Fruit fly (Drosophila melanogaster): ENCODE data around the gene CG14324.

The CG14324 gene

dm6 chr3R:17631176-17631865 lies 12.7 kb upstream of the CG14324 start (continued):
- TF ChIP-seq Dll (GFP tag; IDR thresholded peaks at IDR 0.05; ENCODE audit: partially characterized antibody) (no peak), CG17568 (GFP tag; optimal IDR thresholded peaks at IDR 0.05) (no peak), mam (GFP tag; optimal IDR thresholded peaks at IDR 0.05) (no peak), Poxn (GFP tag; IDR thresholded peaks at IDR 0.05) (no peak), unc-4 (GFP tag; IDR thresholded peaks at IDR 0.05; ENCODE audit: partially characterized antibody) (no peak), CG9932 (GFP tag; IDR thresholded peaks at IDR 0.05) (no peak), her (GFP tag; optimal IDR thresholded peaks at IDR 0.05) (no peak), bsh (GFP tag; optimal IDR thresholded peaks at IDR 0.05) (no peak), Fer1 (GFP tag; optimal IDR thresholded peaks at IDR 0.05) (no peak), chinmo (GFP tag; IDR thresholded peaks at IDR 0.05; ENCODE audit: partially characterized antibody) (peak; percentile 50; the same call in 1 of the 4 replicates), CG18764 (GFP tag; optimal IDR thresholded peaks at IDR 0.05) (no peak), Mes4 (GFP tag; optimal IDR thresholded peaks at IDR 0.05) (no peak), CG10274 (GFP tag; optimal IDR thresholded peaks at IDR 0.05) (no peak), gcm2 (GFP tag; optimal IDR thresholded peaks at IDR 0.05) (no peak), E2f1 (GFP tag; IDR thresholded peaks at IDR 0.05) (no peak), slbo (GFP tag; IDR thresholded peaks at IDR 0.05) (no peak), CG5180 (GFP tag; optimal IDR thresholded peaks at IDR 0.05) (no peak), CG13424 (tag; optimal IDR thresholded peaks at IDR 0.05) (peak; percentile 10), Sox102F (GFP tag; optimal IDR thresholded peaks at IDR 0.05) (peak; percentile 4), CG12659 (GFP tag; optimal IDR thresholded peaks at IDR 0.05) (no peak), ash1 (GFP tag; optimal IDR thresholded peaks at IDR 0.05) (no peak), CG3726 (GFP tag; IDR thresholded peaks at IDR 0.05) (no peak), CG1603 (tag; optimal IDR thresholded peaks at IDR 0.05) (no peak), CG1792 (GFP tag; optimal IDR thresholded peaks at IDR 0.05) (no peak), Stat92E (GFP tag; optimal IDR thresholded peaks at IDR 0.05) (no peak), gcm (GFP tag; optimal IDR thresholded peaks at IDR 0.05) (no peak), CG7839 (tag; optimal IDR thresholded peaks at IDR 0.05) (peak; percentile 10), CG7963 (GFP tag; IDR thresholded peaks at IDR 0.05; ENCODE audit: partially characterized antibody) (no peak), CG34422 (GFP tag; IDR thresholded peaks at IDR 0.05) (no peak), CG8359 (GFP tag; optimal IDR thresholded peaks at IDR 0.05; ENCODE audit: borderline replicate concordance) (no peak), CG7786 (GFP tag; optimal IDR thresholded peaks at IDR 0.05) (no peak), bcd (GFP tag; optimal IDR thresholded peaks at IDR 0.05) (no peak), CG13296 (GFP tag; optimal IDR thresholded peaks at IDR 0.05) (no peak), sens-2 (GFP tag; IDR thresholded peaks at IDR 0.05) (no peak), CG18619 (GFP tag; optimal IDR thresholded peaks at IDR 0.05) (no peak), tup (GFP tag; optimal IDR thresholded peaks at IDR 0.05) (no peak), CG11723 (GFP tag; optimal IDR thresholded peaks at IDR 0.05) (no peak), CG4404 (GFP tag; IDR thresholded peaks at IDR 0.05) (no peak), Chrac-16 (GFP tag; optimal IDR thresholded peaks at IDR 0.05) (no peak), Dbx (GFP tag; IDR thresholded peaks at IDR 0.05) (no peak), Bteb2 (GFP tag; optimal IDR thresholded peaks at IDR 0.05) (no peak), nom (GFP tag; optimal IDR thresholded peaks at IDR 0.05) (no peak), fu2 (GFP tag; optimal IDR thresholded peaks at IDR 0.05) (no peak), Lim3 (GFP tag; IDR thresholded peaks at IDR 0.05) (no peak), Oaz (GFP tag; IDR thresholded peaks at IDR 0.05) (no peak), fd64A (GFP tag; optimal IDR thresholded peaks at IDR 0.05) (no peak), CG12219 (GFP tag; optimal IDR thresholded peaks at IDR 0.05) (no peak), ab (GFP tag; optimal IDR thresholded peaks at IDR 0.05) (no peak), CG2678 (tag; optimal IDR thresholded peaks at IDR 0.05) (peak; percentile 27)

All from whole organism, embryonic.